Fruit fly (Drosophila melanogaster) whole organism, embryonic: ENCODE measurements around the gene CG43346.

Experiments
- Sry-β ChIP-seq: fragments of 200-800 bp; sonication (Bioruptor generic); optimal IDR thresholded peaks from 2 replicates; lab custom pipeline; 2018; ENCODE audit warnings: missing biosample characterization, mild to moderate bottlenecking, missing genetic modification characterization, moderate library complexity
- her ChIP-seq: fragments of 200-800 bp; sonication (Bioruptor generic); optimal IDR thresholded peaks from 2 replicates; lab custom pipeline; 2016; ENCODE audit warnings: missing biosample characterization, missing genetic modification characterization
- hkb ChIP-seq, 2 experiments: fragments of 200-800 bp in 1 of 2; fragments of >200 bp in 1 of 2; sonication (Bioruptor generic) in 1 of 2; IDR thresholded peaks in 1 of 2; optimal IDR thresholded peaks in 1 of 2; 2 replicates each; pipeline versions ENCODE4 v1.3.6 to Lab custom; 2017 to 2022; ENCODE audit warnings: missing biosample characterization in 1 of 2, missing genetic modification characterization in 1 of 2
- kni ChIP-seq: fragments of 200-800 bp; sonication (Bioruptor generic); optimal IDR thresholded peaks from 3 replicates; lab custom pipeline; 2017; ENCODE audit warnings: mild to moderate bottlenecking, missing biosample characterization, missing genetic modification reagents, missing genetic modification characterization

DNA sequence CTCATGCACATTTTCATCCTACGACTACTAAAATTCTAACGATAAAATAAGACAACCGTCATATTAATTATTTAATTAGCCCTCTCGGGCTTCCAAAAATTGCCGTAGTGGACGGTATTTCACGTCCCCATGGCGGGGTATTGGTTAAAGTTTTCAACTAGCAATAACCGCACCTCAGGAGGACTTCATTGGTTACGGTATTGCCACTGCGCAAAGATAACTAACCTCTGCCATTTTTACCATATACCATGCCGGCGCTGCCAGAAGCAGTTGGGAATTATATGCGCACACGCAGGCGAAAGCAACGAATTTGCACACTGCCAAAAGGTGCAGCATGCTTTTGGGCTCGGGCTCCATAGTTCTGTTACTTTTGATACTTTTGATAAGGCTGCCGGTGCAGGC is 46.6 kb upstream of the CG43346 start:
- TF ChIP-seq her (GFP tag; lab: Kevin White, UChicago) (peak; percentile 49), hkb (optimal IDR thresholded peaks at IDR 0.05; lab: Kevin White, UChicago) (no peak), hkb (GFP tag; IDR thresholded peaks at IDR 0.05; lab: Robert Waterston, UW) (peak; percentile 43), Sry-β (GFP tag; lab: Kevin White, UChicago) (no peak), kni (GFP tag; lab: Kevin White, UChicago) (no peak)
